In the genomic region with DNA sequence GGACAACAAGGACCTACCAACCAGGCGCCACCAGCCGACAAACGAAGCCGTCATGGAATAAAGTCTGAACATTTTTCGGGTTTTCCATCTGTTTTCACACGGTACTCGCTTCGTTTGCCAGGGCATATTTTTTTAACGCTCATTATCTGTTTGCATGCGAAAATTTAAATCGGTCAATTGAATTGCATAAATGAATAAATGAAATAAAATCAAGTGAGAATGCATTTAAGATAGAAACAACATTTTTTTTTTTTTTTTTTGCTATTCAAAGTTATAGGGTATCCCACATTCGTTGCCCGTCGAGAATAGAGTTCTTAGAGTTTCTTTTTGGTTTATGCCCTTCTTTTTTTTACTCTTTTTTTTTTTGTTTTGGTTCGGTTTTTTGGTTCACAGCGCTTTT, we compare ENCODE assay signal across 4 fruit fly cellular contexts.
TF ChIP-seq lines count a peak whose summit lies in the region.

No protein-coding gene starts in this region.

- no peak for TF ChIP-seq CTCF in whole organism, embryonic (GFP tag; optimal IDR thresholded peaks at IDR 0.05; lab: Kevin White, UChicago)

TF ChIP-seq in whole organism, embryonic, 481 proteins besides CTCF, POLR2A, EP300 and RAD21 (continues in another document):
- TF ChIP-seq CG10959 (GFP tag; IDR thresholded peaks at IDR 0.05; lab: Robert Waterston, UW): peak; percentile 71
- peak; percentile 43 for TF ChIP-seq CG11398 (GFP tag; optimal IDR thresholded peaks at IDR 0.05; lab: Kevin White, UChicago)
- TF ChIP-seq slp2 (GFP tag; optimal IDR thresholded peaks at IDR 0.05; lab: Kevin White, UChicago): no peak
- TF ChIP-seq maf-S (GFP tag; optimal IDR thresholded peaks at IDR 0.05; lab: Kevin White, UChicago): no peak
- peak; percentile 38 for TF ChIP-seq CG18764 (GFP tag; optimal IDR thresholded peaks at IDR 0.05; lab: Kevin White, UChicago)
- TF ChIP-seq hbn (GFP tag; IDR thresholded peaks at IDR 0.05; lab: Robert Waterston, UW; ENCODE audit: partially characterized antibody): no peak
- TF ChIP-seq fd96Cb (tag; optimal IDR thresholded peaks at IDR 0.05; lab: Kevin White, UChicago): peak; percentile 64
- peak; percentile 16 for TF ChIP-seq CG8944 (GFP tag; optimal IDR thresholded peaks at IDR 0.05; lab: Kevin White, UChicago)
- no peak for TF ChIP-seq zen2 (GFP tag; IDR thresholded peaks at IDR 0.05; lab: Robert Waterston, UW; ENCODE audit: partially characterized antibody)
- TF ChIP-seq dan (GFP tag; IDR thresholded peaks at IDR 0.05; lab: Robert Waterston, UW): no peak
- peak; percentile 59 for TF ChIP-seq Fer3 (tag; optimal IDR thresholded peaks at IDR 0.05; lab: Kevin White, UChicago)
- no peak for TF ChIP-seq Dfd (GFP tag; optimal IDR thresholded peaks at IDR 0.05; lab: Kevin White, UChicago)
- peak; percentile 72 for TF ChIP-seq CG11504 (tag; optimal IDR thresholded peaks at IDR 0.05; lab: Kevin White, UChicago)
- TF ChIP-seq seq (GFP tag; IDR thresholded peaks at IDR 0.05; lab: Robert Waterston, UW): peak; percentile 40; the same call in 1 of the 2 replicates
- TF ChIP-seq tll (GFP tag; optimal IDR thresholded peaks at IDR 0.05; lab: Kevin White, UChicago): no peak
- peak; percentile 70 for TF ChIP-seq CG13424 (tag; optimal IDR thresholded peaks at IDR 0.05; lab: Kevin White, UChicago)
- TF ChIP-seq CG12155 (GFP tag; optimal IDR thresholded peaks at IDR 0.05; lab: Kevin White, UChicago): peak; percentile 34
- TF ChIP-seq Drgx (GFP tag; IDR thresholded peaks at IDR 0.05; lab: Robert Waterston, UW): no peak
- no peak for TF ChIP-seq Awh (GFP tag; IDR thresholded peaks at IDR 0.05; lab: Robert Waterston, UW)
- TF ChIP-seq phol (tag; optimal IDR thresholded peaks at IDR 0.05; lab: Kevin White, UChicago): peak; percentile 65
- no peak for TF ChIP-seq CG43689 (GFP tag; IDR thresholded peaks at IDR 0.05; lab: Robert Waterston, UW)

TF ChIP-seq in whole organism, prepupa, 60 proteins besides CTCF, POLR2A, EP300 and RAD21:
- peak; percentile 36 for TF ChIP-seq svp (GFP tag; lab: Kevin White, UChicago)
- no peak for TF ChIP-seq ss (GFP tag; optimal IDR thresholded peaks at IDR 0.05; lab: Kevin White, UChicago)
- TF ChIP-seq CG16779 (tag; optimal IDR thresholded peaks at IDR 0.05; lab: Kevin White, UChicago): no peak
- TF ChIP-seq CG34406 (GFP tag; optimal IDR thresholded peaks at IDR 0.05; lab: Kevin White, UChicago): no peak

TF ChIP-seq in whole organism, pupa, 21 proteins besides CTCF, POLR2A, EP300 and RAD21:
- TF ChIP-seq CG12605 (GFP tag; IDR thresholded peaks at IDR 0.05; lab: Robert Waterston, UW): no peak
- no peak for TF ChIP-seq CG32121 (GFP tag; IDR thresholded peaks at IDR 0.05; lab: Robert Waterston, UW)
- peak; percentile 2 for TF ChIP-seq CG8159 (tag; optimal IDR thresholded peaks at IDR 0.05; lab: Kevin White, UChicago)

TF ChIP-seq in whole organism, wandering third instar larva, 38 proteins besides CTCF, POLR2A, EP300 and RAD21:
- TF ChIP-seq HLH106 (tag; optimal IDR thresholded peaks at IDR 0.05; lab: Kevin White, UChicago) (peak; percentile 12), usp (GFP tag; optimal IDR thresholded peaks at IDR 0.05; lab: Kevin White, UChicago) (no peak)

Comparison
In these comparisons a context has a peak if more than half of its experiments do, and no peak if none do; other contexts are left out.
1. Of the 7 proteins assayed by ChIP-seq in both whole organism, embryonic and whole organism, prepupa: peak only in whole organism, embryonic: Blimp-1 and Sox102F; only in whole organism, prepupa: none; in both: none; in neither: 5.